Worm (Caenorhabditis elegans) whole organism, L4/young adult: Measurements from ENCODE around the gene copg-1.

Experiments used
- W03F9.2 ChIP-seq: fragments of 150-350 bp; optimal IDR thresholded peaks from 2 replicates; lab custom pipeline; 2014; ENCODE audit warnings: missing biosample characterization, missing genetic modification characterization
- dao-5 ChIP-seq: sonication (generic microtip); optimal IDR thresholded peaks from 2 replicates; lab custom pipeline; 2016; ENCODE audit warnings: missing genotype, missing genetic modification characterization, moderate library complexity, missing compliant biosample characterization
- him-1 ChIP-seq: sonication (generic microtip); optimal IDR thresholded peaks from 2 replicates; lab custom pipeline; 2016; ENCODE audit warnings: missing genotype, missing genetic modification reagents, missing genetic modification characterization, missing compliant biosample characterization

copg-1 gene

ce11 chrIV:10137804-10138203, 13.9 kb upstream of the copg-1 start, which contains the start of gene K08F4.12:
TSS of gene K08F4.12 (plus strand) at chrIV:10138104.
- TF ChIP-seq W03F9.2 (tag; lab: Kevin White, UChicago) (no peak), dao-5 (no peak), him-1 (tag; lab: Kevin White, UChicago) (no peak)

DNA sequence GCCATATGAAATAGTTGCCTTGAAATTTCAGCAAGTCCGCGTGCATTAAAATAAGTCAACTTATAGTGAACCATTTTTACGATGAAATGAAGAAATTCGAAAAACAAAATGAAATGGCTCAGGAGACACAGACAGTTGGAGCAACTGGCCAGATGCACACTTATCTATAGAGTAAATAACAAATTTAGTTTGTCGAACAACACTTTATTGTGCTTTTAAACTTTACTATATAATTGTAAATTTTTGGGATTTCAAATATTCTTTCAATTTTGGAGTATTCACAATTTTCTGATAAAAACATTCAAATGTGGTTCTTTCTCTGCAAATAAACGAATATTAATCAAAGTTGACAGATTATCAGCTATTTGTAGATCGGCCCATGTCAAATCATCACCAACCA, 11.6 kb upstream of the copg-1 start, which contains the start of gene gst-3:
gst-3 (minus strand) TSS at position 101 of the 400 bp plus-strand sequence.
- no peak for TF ChIP-seq dao-5
- no peak for TF ChIP-seq W03F9.2 (tag; lab: Kevin White, UChicago)
- no peak for TF ChIP-seq him-1 (tag; lab: Kevin White, UChicago)

- TF ChIP-seq dao-5 = no peak
- TF ChIP-seq W03F9.2 (tag; lab: Kevin White, UChicago) = no peak
- TF ChIP-seq him-1 (tag; lab: Kevin White, UChicago) = no peak
Measured at ce11 chrIV:10141930-10142505, 9.7 kb upstream of the copg-1 start, which contains the start of the genes gst-2, gst-4 and dhs-12. TSS of gene gst-2 (minus strand) at chrIV:10142061. TSS of gene gst-4 (plus strand) at chrIV:10142225. TSS of gene dhs-12 (plus strand) at chrIV:10142455.

ce11 chrIV:10143640-10144039, 8.1 kb upstream of the copg-1 start, which contains the start of gene msp-38:
TSS of gene msp-38 (minus strand) at chrIV:10143740.
- TF ChIP-seq him-1 (tag; lab: Kevin White, UChicago) (no peak), dao-5 (no peak), W03F9.2 (tag; lab: Kevin White, UChicago) (no peak)

DNA sequence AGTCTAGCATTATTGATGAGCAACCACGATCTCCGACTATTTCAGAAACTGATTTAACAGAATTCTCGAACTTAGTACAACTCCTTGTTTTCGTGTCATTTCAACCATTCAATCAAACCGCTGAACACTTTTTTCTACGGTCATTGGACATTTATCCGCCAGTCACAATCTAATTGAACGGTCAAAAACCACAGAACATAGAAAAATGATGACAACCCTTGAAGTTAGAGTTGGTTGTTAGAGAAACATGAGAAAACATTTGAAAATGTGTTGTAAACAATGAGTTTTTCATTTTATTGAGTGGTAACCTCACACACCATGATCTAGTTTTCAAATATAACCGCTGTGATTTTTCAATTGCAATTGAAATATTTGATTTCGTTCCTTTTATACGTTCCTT, 7.3 kb upstream of the copg-1 start:
- no peak for TF ChIP-seq dao-5
- TF ChIP-seq him-1 (tag; lab: Kevin White, UChicago) = no peak
- no peak for TF ChIP-seq W03F9.2 (tag; lab: Kevin White, UChicago)

DNA sequence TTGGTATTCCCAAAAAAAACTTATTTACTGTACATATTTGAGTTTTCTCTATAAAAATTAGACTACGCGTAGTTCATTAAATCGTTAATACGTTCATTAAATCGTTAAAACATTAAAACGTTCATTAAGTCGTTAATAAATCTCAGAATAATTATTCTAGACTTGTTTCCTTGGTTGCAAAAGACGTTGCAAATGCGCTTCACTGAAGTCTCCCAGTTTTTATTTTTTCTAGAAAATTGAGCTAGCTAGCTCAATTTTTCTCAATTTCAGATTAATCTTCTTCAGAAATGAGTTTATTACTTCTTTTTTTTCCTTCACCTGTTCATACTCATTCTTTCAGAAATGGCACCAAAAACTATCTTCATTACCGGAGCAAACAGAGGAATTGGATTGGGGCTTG, 6.8 kb upstream of the copg-1 start:
- no peak for TF ChIP-seq dao-5
- no peak for TF ChIP-seq him-1 (tag; lab: Kevin White, UChicago)
- no peak for TF ChIP-seq W03F9.2 (tag; lab: Kevin White, UChicago)

DNA sequence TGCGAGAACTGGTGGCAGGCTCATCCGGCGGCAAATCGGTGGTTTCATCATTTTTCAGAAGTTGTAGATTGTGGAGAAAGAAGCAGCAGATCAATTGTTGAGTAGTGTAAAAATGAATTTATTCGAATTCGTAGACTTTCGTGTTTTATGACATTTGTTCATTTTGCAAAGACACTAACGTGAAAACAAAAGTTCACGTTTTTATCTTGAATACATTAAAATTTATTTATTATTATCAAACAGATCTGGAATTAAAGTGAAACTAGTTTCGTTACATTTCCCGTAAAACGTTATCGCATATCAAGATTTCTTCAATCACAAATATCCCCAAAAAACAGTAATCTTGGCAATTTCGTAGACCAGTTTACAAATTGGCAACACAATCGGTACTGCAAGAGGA, 4.9 kb upstream of the copg-1 start, which contains the start of gene T14G10.8:
T14G10.8 (minus strand) TSS at position 101 of the 400 bp plus-strand sequence.
- no peak for TF ChIP-seq him-1 (tag; lab: Kevin White, UChicago)
- TF ChIP-seq W03F9.2 (tag; lab: Kevin White, UChicago) = no peak
- TF ChIP-seq dao-5 = no peak

ce11 chrIV:10148938-10149337, 2.8 kb upstream of the copg-1 start, which contains the start of gene pigs-1:
TSS of gene pigs-1 (minus strand) at chrIV:10149038.
- no peak for TF ChIP-seq him-1 (tag; lab: Kevin White, UChicago)
- TF ChIP-seq dao-5 = no peak
- TF ChIP-seq W03F9.2 (tag; lab: Kevin White, UChicago) = no peak

DNA sequence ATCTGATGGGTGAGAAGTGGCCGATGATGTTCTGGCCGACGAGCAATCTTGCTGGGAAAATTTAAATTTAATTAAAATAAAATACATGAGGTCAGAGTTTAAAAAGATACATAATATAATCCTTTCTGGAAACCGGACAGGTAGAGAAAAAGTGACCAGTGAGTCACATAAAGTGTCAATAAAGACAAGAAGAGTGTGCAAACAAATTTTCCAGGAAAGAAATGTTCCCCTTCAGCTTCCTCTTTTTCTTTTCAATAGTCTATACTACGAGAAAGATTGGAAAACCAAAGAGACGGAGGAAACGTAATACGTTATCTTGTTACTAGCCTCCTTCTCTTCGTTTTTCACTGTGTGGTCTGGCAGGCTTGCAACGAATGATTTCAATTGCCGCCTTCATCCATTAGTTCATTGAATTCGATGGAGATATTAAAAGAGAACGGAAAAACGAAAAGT, 1.2 kb upstream of the copg-1 start, which contains the start of gene tsp-12:
tsp-12 (minus strand) TSS at position 51 of the 453 bp plus-strand sequence.
- no peak for TF ChIP-seq dao-5
- TF ChIP-seq W03F9.2 (tag; lab: Kevin White, UChicago) = no peak
- no peak for TF ChIP-seq him-1 (tag; lab: Kevin White, UChicago)

ce11 chrIV:10153479-10153878, 1.7 kb downstream of the copg-1 start:
- TF ChIP-seq him-1 (tag; lab: Kevin White, UChicago) (no peak), W03F9.2 (tag; lab: Kevin White, UChicago) (no peak), dao-5 (no peak)

- TF ChIP-seq dao-5 = no peak
- TF ChIP-seq him-1 (tag; lab: Kevin White, UChicago) = no peak
- no peak for TF ChIP-seq W03F9.2 (tag; lab: Kevin White, UChicago)
Measured at ce11 chrIV:10155475-10155874, 3.7 kb downstream of the copg-1 start, which contains the start of gene ttr-54. TSS of gene ttr-54 (plus strand) at chrIV:10155775.

DNA sequence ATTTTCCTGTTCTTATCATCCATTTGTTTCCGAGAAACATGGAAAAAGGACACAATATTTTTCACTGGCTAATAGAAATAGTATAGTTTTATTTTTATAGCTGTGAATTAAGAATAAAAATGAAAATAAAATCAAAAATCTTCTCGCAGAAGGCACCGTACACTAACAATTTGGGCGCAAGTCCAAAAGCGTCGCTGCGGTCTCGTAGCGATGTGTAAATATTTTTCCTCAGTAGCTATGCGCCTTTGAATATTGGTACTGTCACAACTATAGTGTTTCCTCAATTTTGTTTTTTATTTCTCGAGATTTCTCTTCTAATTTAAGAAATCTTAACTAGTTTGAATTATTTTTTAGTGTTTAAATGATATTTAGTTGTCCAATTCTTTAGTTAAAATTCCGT, 5.3 kb downstream of the copg-1 start:
- TF ChIP-seq him-1 (tag; lab: Kevin White, UChicago) = no peak
- TF ChIP-seq dao-5 = no peak
- TF ChIP-seq W03F9.2 (tag; lab: Kevin White, UChicago) = no peak

DNA sequence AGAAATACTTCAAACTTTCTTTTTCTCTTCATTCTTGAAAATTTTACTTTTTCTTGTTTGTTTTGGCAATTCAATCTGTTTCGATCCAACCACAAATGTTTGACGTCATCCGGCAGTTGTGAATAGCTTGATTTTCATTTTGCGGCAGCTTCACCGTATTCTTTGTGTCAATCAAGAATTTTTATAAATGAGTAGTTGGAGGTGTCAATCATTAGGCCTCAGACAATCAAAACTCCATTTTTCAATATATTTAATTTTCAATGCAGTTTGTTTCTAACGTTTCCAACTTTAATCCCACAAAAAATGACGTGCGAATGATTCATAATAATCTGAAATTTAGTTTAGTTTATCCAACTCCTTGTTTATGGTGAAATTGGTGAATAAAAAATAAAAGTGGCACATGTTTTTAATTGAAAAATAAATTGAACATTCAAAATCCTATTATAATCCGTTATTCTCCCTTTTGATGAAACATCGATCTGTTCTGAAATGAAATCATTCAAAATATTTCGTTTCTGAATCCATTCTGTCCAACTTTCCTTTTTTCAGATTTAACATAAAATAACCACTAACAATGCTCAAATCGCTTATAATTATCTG, 5.8 kb downstream of the copg-1 start, which contains the start of gene ttr-53:
ttr-53 (plus strand) TSS at position 550 of the 600 bp plus-strand sequence.
- TF ChIP-seq W03F9.2 (tag; lab: Kevin White, UChicago) (no peak), him-1 (tag; lab: Kevin White, UChicago) (no peak), dao-5 (no peak)

- no peak for TF ChIP-seq W03F9.2 (tag; lab: Kevin White, UChicago)
Measured at ce11 chrIV:10161706-10162105, 10.0 kb downstream of the copg-1 start, which contains the start of gene pps-1. TSS of gene pps-1 (plus strand) at chrIV:10162006.
